Fruit fly (Drosophila melanogaster) whole organism, embryonic: ENCODE results near the gene tyf.

ENCODE experiments used
- B-H2 ChIP-seq: fragments of 200-800 bp; sonication (Bioruptor generic); optimal IDR thresholded peaks from 2 replicates; lab custom pipeline; 2018; ENCODE audit warnings: missing biosample characterization, mild to moderate bottlenecking, missing genetic modification characterization
- Blimp-1 ChIP-seq: fragments of 200-800 bp; sonication (Bioruptor generic); optimal IDR thresholded peaks from 3 replicates; lab custom pipeline; 2018; ENCODE audit warnings: missing biosample characterization, missing genetic modification characterization, mild to moderate bottlenecking, moderate library complexity, missing genetic modification reagents
- BtbVII ChIP-seq: fragments of 200-800 bp; sonication (Bioruptor generic); optimal IDR thresholded peaks from 3 replicates; lab custom pipeline; 2017; ENCODE audit warnings: missing biosample characterization, mild to moderate bottlenecking, missing genetic modification characterization
- C15 ChIP-seq: fragments of 200-800 bp; sonication (Bioruptor generic); IDR thresholded peaks from 3 replicates; pipeline ENCODE4 v1.3.6; 2022; ENCODE audit warnings: missing biosample characterization, missing genetic modification characterization
- CG12391 ChIP-seq: fragments of 200-800 bp; sonication (Bioruptor generic); optimal IDR thresholded peaks from 3 replicates; lab custom pipeline; 2018; ENCODE audit warnings: missing biosample characterization, mild to moderate bottlenecking, missing genetic modification characterization, moderate library complexity
- CG13287 ChIP-seq: fragments of 200-800 bp; sonication (Bioruptor generic); IDR thresholded peaks from 2 replicates; pipeline ENCODE4 v1.3.6; 2022; ENCODE audit warnings: missing biosample characterization, missing genetic modification characterization; ENCODE audit not compliant: partially characterized antibody
- CG13624 ChIP-seq: fragments of 200-800 bp; sonication (Bioruptor generic); optimal IDR thresholded peaks from 2 replicates; lab custom pipeline; 2016; ENCODE audit warnings: missing biosample characterization, missing genetic modification characterization
- CG15479 ChIP-seq: fragments of 200-800 bp; sonication (Bioruptor generic); optimal IDR thresholded peaks from 3 replicates; lab custom pipeline; 2019; ENCODE audit warnings: missing biosample characterization, mild to moderate bottlenecking, missing genetic modification characterization, moderate library complexity
- CG15601 ChIP-seq: fragments of 200-800 bp; sonication (Bioruptor generic); optimal IDR thresholded peaks from 3 replicates; lab custom pipeline; 2019; ENCODE audit warnings: missing biosample characterization, mild to moderate bottlenecking, missing genetic modification characterization, moderate library complexity
- CG1603 ChIP-seq: fragments of 200-800 bp; sonication (Bioruptor generic); optimal IDR thresholded peaks from 2 replicates; lab custom pipeline; 2019; ENCODE audit warnings: missing biosample characterization, mild to moderate bottlenecking, missing genetic modification characterization, moderate library complexity
- CG16863 ChIP-seq: fragments of 200-800 bp; sonication (Bioruptor generic); optimal IDR thresholded peaks from 3 replicates; lab custom pipeline; 2016; ENCODE audit warnings: missing biosample characterization, missing genetic modification characterization
- CG2199 ChIP-seq: fragments of 200-800 bp; sonication (Bioruptor generic); IDR thresholded peaks from 3 replicates; pipeline ENCODE4 v1.3.6; 2022; ENCODE audit warnings: missing biosample characterization, missing genetic modification characterization
- CG31388 ChIP-seq: fragments of 200-800 bp; sonication (Bioruptor generic); optimal IDR thresholded peaks from 2 replicates; lab custom pipeline; 2016; ENCODE audit warnings: missing biosample characterization, missing genetic modification characterization
- CG32767 ChIP-seq: fragments of 200-800 bp; sonication (Bioruptor generic); IDR thresholded peaks from 2 replicates; pipeline ENCODE4 v1.3.6; 2022; ENCODE audit warnings: missing biosample characterization, missing genetic modification characterization
- CG43689 ChIP-seq: fragments of 200-800 bp; sonication (Bioruptor generic); IDR thresholded peaks from 2 replicates; pipeline ENCODE4 v1.3.6; 2022; ENCODE audit warnings: missing biosample characterization, missing genetic modification characterization
- CG5245 ChIP-seq: fragments of 200-800 bp; sonication (Bioruptor generic); optimal IDR thresholded peaks from 3 replicates; lab custom pipeline; 2016; ENCODE audit warnings: missing biosample characterization, missing genetic modification characterization
- CG6272 ChIP-seq: fragments of 200-800 bp; sonication (Bioruptor generic); IDR thresholded peaks from 2 replicates; pipeline ENCODE4 v1.3.6; 2022; ENCODE audit warnings: missing biosample characterization, missing genetic modification characterization
- CG7786 ChIP-seq: fragments of 200-800 bp; sonication (Bioruptor generic); optimal IDR thresholded peaks from 2 replicates; lab custom pipeline; 2016; ENCODE audit warnings: missing biosample characterization, missing genetic modification characterization
- CG7987 ChIP-seq: fragments of 200-800 bp; sonication (Bioruptor generic); optimal IDR thresholded peaks from 2 replicates; lab custom pipeline; 2018; ENCODE audit warnings: missing biosample characterization, mild to moderate bottlenecking, missing genetic modification characterization, moderate library complexity
- Camta ChIP-seq: fragments of 200-800 bp; sonication (Bioruptor generic); optimal IDR thresholded peaks from 2 replicates; lab custom pipeline; 2016; ENCODE audit warnings: missing biosample characterization, missing genetic modification characterization
- Deaf1 ChIP-seq: fragments of 200-800 bp; optimal IDR thresholded peaks from 3 replicates; lab custom pipeline; 2019; ENCODE audit warnings: missing biosample characterization, mild to moderate bottlenecking, missing genetic modification characterization, moderate library complexity
- Dip2 ChIP-seq: fragments of 200-800 bp; sonication (Bioruptor generic); IDR thresholded peaks from 2 replicates; pipeline ENCODE4 v1.3.6; 2022; ENCODE audit warnings: missing biosample characterization, missing genetic modification characterization
- Hr78 ChIP-seq, 2 experiments: fragments of 200-800 bp in 1 of 2; fragments of >200 bp in 1 of 2; sonication (Bioruptor generic) in 1 of 2; optimal IDR thresholded peaks; 2 replicates each; lab custom pipeline; 2017 to 2019; ENCODE audit warnings: missing biosample characterization in 2 of 2, missing genetic modification characterization in 2 of 2, mild to moderate bottlenecking in 1 of 2, moderate library complexity in 1 of 2
- MESR4 ChIP-seq: fragments of 200-800 bp; sonication (Bioruptor generic); optimal IDR thresholded peaks from 2 replicates; lab custom pipeline; 2018; ENCODE audit warnings: missing biosample characterization, mild to moderate bottlenecking, missing genetic modification characterization, moderate library complexity
- MTF-1 ChIP-seq: fragments of 200-800 bp; sonication (Bioruptor generic); optimal IDR thresholded peaks from 2 replicates; lab custom pipeline; 2018; ENCODE audit warnings: missing biosample characterization, mild to moderate bottlenecking, missing genetic modification characterization, borderline replicate concordance
- Myb ChIP-seq: fragments of 200-800 bp; sonication (Bioruptor generic); optimal IDR thresholded peaks from 2 replicates; lab custom pipeline; 2016; ENCODE audit warnings: missing biosample characterization, missing genetic modification characterization
- NK7.1 ChIP-seq: fragments of 200-800 bp; sonication (Bioruptor generic); optimal IDR thresholded peaks from 3 replicates; lab custom pipeline; 2016; ENCODE audit warnings: missing biosample characterization, missing genetic modification characterization
- Sox100B ChIP-seq: fragments of 200-800 bp; sonication (Bioruptor generic); optimal IDR thresholded peaks from 3 replicates; lab custom pipeline; 2018; ENCODE audit warnings: missing biosample characterization, mild to moderate bottlenecking, missing genetic modification characterization
- Taf1 ChIP-seq: fragments of 200-800 bp; sonication (Bioruptor generic); IDR thresholded peaks from 2 replicates; pipeline ENCODE4 v1.3.6; 2022; ENCODE audit warnings: missing biosample characterization, missing genetic modification characterization
- Xbp1 ChIP-seq: fragments of 200-800 bp; sonication (Bioruptor generic); optimal IDR thresholded peaks from 3 replicates; lab custom pipeline; 2016; ENCODE audit warnings: missing biosample characterization, mild to moderate bottlenecking, missing genetic modification characterization
- ap ChIP-seq: fragments of 200-800 bp; sonication (Bioruptor generic); IDR thresholded peaks from 2 replicates; pipeline ENCODE4 v1.3.6; 2022; ENCODE audit warnings: missing biosample characterization, missing genetic modification characterization
- ci ChIP-seq: fragments of 200-800 bp; sonication (Bioruptor generic); IDR thresholded peaks from 3 replicates; pipeline ENCODE4 v1.3.6; 2022; ENCODE audit warnings: missing biosample characterization, missing genetic modification characterization
- crc ChIP-seq: fragments of 200-800 bp; sonication (Bioruptor generic); optimal IDR thresholded peaks from 2 replicates; lab custom pipeline; 2016; ENCODE audit warnings: missing biosample characterization, missing genetic modification characterization
- dmrt11E ChIP-seq: fragments of 200-800 bp; sonication (Bioruptor generic); optimal IDR thresholded peaks from 3 replicates; lab custom pipeline; 2018; ENCODE audit warnings: missing biosample characterization, mild to moderate bottlenecking, missing genetic modification characterization, moderate library complexity
- ewg ChIP-seq: fragments of 200-800 bp; sonication (Bioruptor generic); optimal IDR thresholded peaks from 3 replicates; lab custom pipeline; 2017; ENCODE audit warnings: mild to moderate bottlenecking, missing biosample characterization, missing genetic modification reagents, missing genetic modification characterization
- fd96Cb ChIP-seq: fragments of 200-800 bp; sonication (Bioruptor generic); optimal IDR thresholded peaks from 2 replicates; lab custom pipeline; 2018; ENCODE audit warnings: missing biosample characterization, mild to moderate bottlenecking, missing genetic modification characterization, moderate library complexity
- fru ChIP-seq: fragments of >200 bp; optimal IDR thresholded peaks from 2 replicates; lab custom pipeline; 2017
- gro ChIP-seq: fragments of 200-800 bp; sonication (Bioruptor generic); optimal IDR thresholded peaks from 2 replicates; lab custom pipeline; 2016; ENCODE audit warnings: missing biosample characterization, missing genetic modification characterization
- ind ChIP-seq: fragments of 200-800 bp; sonication (Bioruptor generic); optimal IDR thresholded peaks from 3 replicates; lab custom pipeline; 2016; ENCODE audit warnings: missing biosample characterization, missing genetic modification characterization
- knrl ChIP-seq: fragments of 200-800 bp; sonication (Bioruptor generic); IDR thresholded peaks from 3 replicates; pipeline ENCODE4 v1.3.6; 2022; ENCODE audit warnings: missing biosample characterization, missing genetic modification characterization; ENCODE audit not compliant: partially characterized antibody
- maf-S ChIP-seq: fragments of 200-800 bp; sonication (Bioruptor generic); optimal IDR thresholded peaks from 2 replicates; lab custom pipeline; 2016; ENCODE audit warnings: missing biosample characterization, missing genetic modification characterization
- mam ChIP-seq: fragments of 200-800 bp; sonication (Bioruptor generic); optimal IDR thresholded peaks from 3 replicates; lab custom pipeline; 2016; ENCODE audit warnings: missing biosample characterization, missing genetic modification characterization
- pb ChIP-seq: fragments of 200-800 bp; sonication (Bioruptor generic); optimal IDR thresholded peaks from 3 replicates; lab custom pipeline; 2016; ENCODE audit warnings: missing biosample characterization, missing genetic modification characterization
- pho ChIP-seq: fragments of 200-800 bp; sonication (Bioruptor generic); optimal IDR thresholded peaks from 2 replicates; lab custom pipeline; 2016; ENCODE audit warnings: missing biosample characterization, missing genetic modification characterization
- sens ChIP-seq: fragments of 200-800 bp; sonication (Bioruptor generic); peaks from one replicate; lab custom pipeline; 2016; ENCODE audit warnings: missing biosample characterization, missing genetic modification characterization
- sisA ChIP-seq: fragments of 200-800 bp; sonication (Bioruptor generic); IDR thresholded peaks from 2 replicates; pipeline ENCODE4 v1.3.6; 2022; ENCODE audit warnings: missing biosample characterization, missing genetic modification characterization
- tna ChIP-seq: fragments of 200-800 bp; sonication (Bioruptor generic); IDR thresholded peaks from 2 replicates; pipeline ENCODE4 v1.3.6; 2022; ENCODE audit warnings: missing biosample characterization, missing genetic modification characterization; ENCODE audit not compliant: partially characterized antibody
- tup ChIP-seq: fragments of 200-800 bp; sonication (Bioruptor generic); optimal IDR thresholded peaks from 2 replicates; lab custom pipeline; 2016; ENCODE audit warnings: missing biosample characterization, mild to moderate bottlenecking, missing genetic modification characterization, moderate library complexity
- zen ChIP-seq: fragments of 200-800 bp; sonication (Bioruptor generic); optimal IDR thresholded peaks from 3 replicates; lab custom pipeline; 2018; ENCODE audit warnings: missing biosample characterization, mild to moderate bottlenecking, missing genetic modification characterization, moderate library complexity

The tyf gene

DNA sequence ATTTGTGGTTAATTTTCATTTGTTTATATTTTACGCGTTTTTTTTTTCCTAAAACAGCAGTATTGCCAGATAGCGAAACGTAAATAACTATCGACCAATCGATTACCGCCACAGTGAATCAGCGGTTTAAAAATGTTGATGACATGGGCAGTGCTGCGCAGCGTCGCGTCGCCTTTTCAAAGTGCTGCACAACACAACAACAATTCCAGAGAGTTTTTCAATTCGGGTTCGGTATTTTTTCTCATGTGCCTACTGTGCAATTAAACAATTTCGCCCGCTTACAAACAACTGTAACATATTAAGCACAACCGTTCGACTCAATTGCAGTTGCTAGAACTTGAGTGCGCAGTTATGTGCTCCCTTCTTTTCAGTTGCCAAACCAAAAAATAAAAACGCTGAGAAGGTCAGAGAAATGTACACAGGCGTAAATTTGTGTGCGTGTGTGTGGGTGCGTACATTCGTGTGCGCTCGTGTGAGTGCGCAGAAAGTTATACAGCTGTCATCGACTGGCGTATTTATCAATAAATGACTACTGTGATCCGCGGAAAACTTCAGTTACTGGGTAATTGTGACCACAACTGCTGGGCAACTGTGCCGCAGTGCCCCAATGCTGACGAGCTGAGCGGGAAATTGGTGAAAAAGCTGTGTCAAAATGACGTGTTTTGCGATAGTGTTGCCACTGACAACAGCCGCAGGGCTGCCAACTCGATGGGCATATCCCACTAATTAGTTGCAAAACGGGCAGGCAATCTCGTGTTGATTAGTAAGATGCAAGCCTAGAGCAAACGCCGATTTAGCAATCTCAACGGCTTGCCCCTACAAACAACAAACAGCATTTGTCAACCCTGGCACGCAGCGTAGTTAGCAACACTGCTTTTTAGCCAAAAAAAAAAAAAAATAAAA is at the start of gene tyf, which contains the start of gene Tip60 (continued):
- TF ChIP-seq CG1603 (tag; lab: Kevin White, UChicago) = peak; percentile 51
- TF ChIP-seq B-H2 = no peak
- no peak for TF ChIP-seq CG5245
- peak; percentile 36 for TF ChIP-seq mam (GFP tag; lab: Kevin White, UChicago)
- peak; percentile 52 for TF ChIP-seq CG13287 (GFP tag; lab: Robert Waterston, UW)
- TF ChIP-seq Deaf1 (tag; lab: Kevin White, UChicago) = no peak
- TF ChIP-seq CG13624 = peak; percentile 17
- peak; percentile 28 for TF ChIP-seq Xbp1 (GFP tag; lab: Kevin White, UChicago)
- TF ChIP-seq C15 (GFP tag; lab: Robert Waterston, UW) = no peak
- TF ChIP-seq gro (GFP tag; lab: Kevin White, UChicago) = no peak
- peak; percentile 78 for TF ChIP-seq sens
- TF ChIP-seq maf-S = peak; percentile 27
- 0 out of 3 replicates have a peak, but pooled peaks have one; percentile 21 for TF ChIP-seq CG2199 (GFP tag; lab: Robert Waterston, UW)
- no peak for TF ChIP-seq CG43689 (GFP tag; lab: Robert Waterston, UW)
- TF ChIP-seq Dip2 (GFP tag; lab: Robert Waterston, UW) = no peak
- no peak for TF ChIP-seq Sox100B (GFP tag; lab: Kevin White, UChicago)
- TF ChIP-seq crc (GFP tag; lab: Kevin White, UChicago) = no peak
- TF ChIP-seq MTF-1 (GFP tag; lab: Kevin White, UChicago) = no peak
- TF ChIP-seq CG16863 = no peak
- no peak for TF ChIP-seq CG15601 (tag; lab: Kevin White, UChicago)
- TF ChIP-seq Hr78 (GFP tag; optimal IDR thresholded peaks at IDR 0.05; lab: Kevin White, UChicago) = peak in 1 of 2 experiments; percentile 29
- no peak for TF ChIP-seq Camta (GFP tag; lab: Kevin White, UChicago)
- TF ChIP-seq knrl (GFP tag; lab: Robert Waterston, UW) = peak; percentile 39
- peak; percentile 1 for TF ChIP-seq CG12391 (tag; lab: Kevin White, UChicago)
- TF ChIP-seq Myb (GFP tag; lab: Kevin White, UChicago) = peak; percentile 62
- no peak for TF ChIP-seq pho (GFP tag; lab: Kevin White, UChicago)
- TF ChIP-seq Blimp-1 (GFP tag; lab: Kevin White, UChicago) = no peak
- peak; percentile 30; the same call in 1 of the 2 replicates for TF ChIP-seq sisA (GFP tag; lab: Robert Waterston, UW)
- TF ChIP-seq ci (GFP tag; lab: Robert Waterston, UW) = peak; percentile 47; the same call in 1 of the 3 replicates
- no peak for TF ChIP-seq dmrt11E (tag; lab: Kevin White, UChicago)
- TF ChIP-seq ap = no peak
- no peak for TF ChIP-seq Taf1 (GFP tag; lab: Robert Waterston, UW)
- peak; percentile 69 for TF ChIP-seq CG15479 (GFP tag; lab: Kevin White, UChicago)
- no peak for TF ChIP-seq pb (GFP tag; lab: Kevin White, UChicago)
- 0 out of 2 replicates have a peak, but pooled peaks have one; percentile 22 for TF ChIP-seq CG6272 (GFP tag; lab: Robert Waterston, UW)
- no peak for TF ChIP-seq CG7987 (GFP tag; lab: Kevin White, UChicago)
- TF ChIP-seq MESR4 = peak; percentile 87
- TF ChIP-seq CG31388 = no peak
- TF ChIP-seq zen (tag; lab: Kevin White, UChicago) = peak; percentile 42
- TF ChIP-seq ind (GFP tag; lab: Kevin White, UChicago) = no peak
- no peak for TF ChIP-seq NK7.1 (GFP tag; lab: Kevin White, UChicago)
- TF ChIP-seq fd96Cb = no peak
- TF ChIP-seq tup = no peak
- peak; percentile 29 for TF ChIP-seq ewg (GFP tag; lab: Kevin White, UChicago)
- no peak; the same call in 1 of the 2 replicates for TF ChIP-seq tna
- TF ChIP-seq CG32767 (GFP tag; lab: Robert Waterston, UW) = 0 out of 2 replicates have a peak, but pooled peaks have one; percentile 32
- TF ChIP-seq CG7786 = peak; percentile 40
- TF ChIP-seq BtbVII (GFP tag; lab: Kevin White, UChicago) = no peak
- no peak for TF ChIP-seq fru
